Worm (Caenorhabditis elegans) whole organism, L4 larva: Measurements from ENCODE around the gene hars-1.

Experiments used
- F37D6.2 ChIP-seq: sonication (generic microtip); optimal IDR thresholded peaks from 2 replicates; lab custom pipeline; 2016; ENCODE audit warnings: mild to moderate bottlenecking, missing genetic modification characterization, missing compliant biosample characterization
- ceh-28 ChIP-seq: fragments of 150-350 bp; optimal IDR thresholded peaks from 2 replicates; lab custom pipeline; 2014; ENCODE audit warnings: missing biosample characterization, missing genetic modification reagents, missing genetic modification characterization
- daf-16 ChIP-seq, 3 experiments: sonication (generic microtip); optimal IDR thresholded peaks; 2 replicates each; lab custom pipeline; 2016 to 2017; ENCODE audit warnings: missing genetic modification characterization in 3 of 3, missing genetic modification reagents in 3 of 3, mild to moderate bottlenecking in 2 of 3, missing compliant biosample characterization in 2 of 3, missing biosample characterization in 1 of 3, moderate library complexity in 1 of 3
- lsy-2 ChIP-seq, 2 experiments: fragments of 150-350 bp in 1 of 2; sonication (generic microtip) in 1 of 2; optimal IDR thresholded peaks; 2 replicates each; lab custom pipeline; 2014 to 2017; ENCODE audit warnings: missing biosample characterization in 2 of 2, missing genetic modification characterization in 2 of 2
- madf-5 ChIP-seq, 2 experiments: fragments of 200-800 bp; sonication (Bioruptor generic); IDR thresholded peaks; 2 replicates each; pipeline ENCODE4 v1.3.6; 2022; ENCODE audit warnings: missing compliant biosample characterization in 2 of 2, missing genetic modification characterization in 2 of 2
- mxl-2 ChIP-seq: fragments of 200-800 bp; sonication (Bioruptor generic); conservative IDR thresholded peaks from 2 replicates; pipeline ENCODE4 v1.3.6; 2022; ENCODE audit warnings: missing genetic modification reagents, missing genetic modification characterization, missing compliant biosample characterization
- nhr-11 ChIP-seq: fragments of 150-350 bp; optimal IDR thresholded peaks from 2 replicates; lab custom pipeline; 2014; ENCODE audit warnings: missing biosample characterization, missing genetic modification characterization
- nhr-76 ChIP-seq: fragments of 150-350 bp; optimal IDR thresholded peaks from 2 replicates; lab custom pipeline; 2014; ENCODE audit warnings: missing biosample characterization, missing genetic modification characterization
- nhr-77 ChIP-seq: fragments of 150-350 bp; optimal IDR thresholded peaks from 2 replicates; lab custom pipeline; 2014; ENCODE audit warnings: missing biosample characterization, missing genetic modification characterization
- pha-4 ChIP-seq, 2 experiments: fragments of 150-350 bp in 1 of 2; fragments of 200-800 bp in 1 of 2; sonication (Bioruptor generic) in 1 of 2; IDR thresholded peaks in 1 of 2; optimal IDR thresholded peaks in 1 of 2; 2 replicates each; pipeline versions ENCODE4 v1.3.6 to Lab custom; 2014 to 2022; ENCODE audit warnings: missing genetic modification characterization in 2 of 2, missing genetic modification reagents in 2 of 2, missing biosample characterization in 1 of 2, missing compliant biosample characterization in 1 of 2
- unc-62 ChIP-seq, 3 experiments: fragments of 150-350 bp in 1 of 3; sonication (generic microtip); optimal IDR thresholded peaks in 2 of 3; peaks in 1 of 3; 1 replicate in 1 of 3; 2 replicates in 2 of 3; lab custom pipeline; 2014 to 2017; ENCODE audit warnings: missing biosample characterization in 3 of 3, missing genetic modification characterization in 3 of 3, missing genetic modification reagents in 3 of 3, missing genotype in 1 of 3

DNA sequence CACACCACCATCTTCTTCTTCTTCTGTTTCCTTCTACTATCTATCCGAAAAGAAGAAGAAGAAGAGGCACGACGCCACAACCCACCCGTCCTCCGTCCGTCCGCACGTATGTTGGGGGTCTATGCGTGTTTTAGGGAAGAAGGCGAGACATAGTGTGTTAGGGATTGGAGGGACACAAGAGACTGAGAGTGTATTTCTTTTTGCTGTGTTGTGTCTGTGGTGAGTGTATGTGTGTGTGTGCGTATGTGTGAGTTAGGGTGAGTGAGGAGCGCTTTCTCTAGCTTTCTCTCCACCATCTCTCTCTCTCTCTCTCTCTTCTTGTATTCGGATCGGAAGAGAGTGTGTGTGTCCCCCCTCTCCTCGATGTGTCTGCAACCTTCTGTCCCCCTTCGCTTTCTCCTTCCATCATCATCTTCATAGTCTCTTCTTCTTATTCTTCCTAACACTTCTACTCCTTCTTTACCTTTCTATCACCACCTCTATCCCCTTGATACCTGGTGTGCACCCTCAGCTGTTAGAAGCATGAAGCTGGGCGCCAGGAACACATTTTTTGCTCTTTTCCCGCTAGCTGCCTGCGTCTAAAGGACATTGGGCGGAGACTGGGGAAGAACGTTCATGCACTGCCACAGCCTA lies 37.0 kb upstream of the hars-1 start:
- TF ChIP-seq lsy-2 (tag; optimal IDR thresholded peaks at IDR 0.05; lab: Kevin White, UChicago), result peak; percentile 76 to 80
- peak; percentile 39 to 65 for TF ChIP-seq daf-16 (GFP tag; optimal IDR thresholded peaks at IDR 0.05; lab: Kevin White, UChicago)
- TF ChIP-seq daf-16 (tag; optimal IDR thresholded peaks at IDR 0.05; lab: Kevin White, UChicago), result peak; percentile 80
- TF ChIP-seq F37D6.2 (tag; lab: Kevin White, UChicago), result peak; percentile 71
- TF ChIP-seq mxl-2 (GFP tag; lab: Robert Waterston, UW), result no peak
- TF ChIP-seq nhr-77 (tag; lab: Kevin White, UChicago), result peak; percentile 69
- peak; percentile 45 for TF ChIP-seq ceh-28 (tag; lab: Kevin White, UChicago)
- TF ChIP-seq unc-62 (GFP tag; optimal IDR thresholded peaks at IDR 0.05 in 1 of 2; lab: Kevin White, UChicago), result peak in 1 of 2 experiments; percentile 95
- TF ChIP-seq unc-62 (tag; optimal IDR thresholded peaks at IDR 0.05; lab: Kevin White, UChicago), result no peak
- TF ChIP-seq nhr-76 (tag; lab: Kevin White, UChicago), result no peak
- peak; percentile 93 for TF ChIP-seq nhr-11
- no peak; a peak in 1 of 4 replicates for TF ChIP-seq madf-5 (GFP tag; IDR thresholded peaks at IDR 0.05; lab: Robert Waterston, UW)
- TF ChIP-seq pha-4 (GFP tag; IDR thresholded peaks at IDR 0.05; lab: Robert Waterston, UW), result no peak; the same call in 1 of the 2 replicates
- TF ChIP-seq pha-4 (tag; optimal IDR thresholded peaks at IDR 0.05; lab: Kevin White, UChicago), result peak; percentile 88
